Worm (Caenorhabditis elegans) whole organism, late embryonic: ENCODE data around the gene C04B4.1.

Experiments used
- C08G9.2 ChIP-seq: sonication (generic microtip); optimal IDR thresholded peaks from 2 replicates; lab custom pipeline; 2016; ENCODE audit warnings: mild to moderate bottlenecking, missing genetic modification characterization, moderate library complexity, missing compliant biosample characterization
- C38D4.7 ChIP-seq: fragments of 200-800 bp; sonication (Bioruptor generic); optimal IDR thresholded peaks from 2 replicates; lab custom pipeline; 2018; ENCODE audit warnings: mild to moderate bottlenecking, missing genetic modification characterization, moderate library complexity, missing compliant biosample characterization
- F13H6.1 ChIP-seq: sonication (generic microtip); optimal IDR thresholded peaks from 2 replicates; lab custom pipeline; 2016; ENCODE audit warnings: missing genetic modification characterization, missing compliant biosample characterization
- K02D7.2 ChIP-seq: sonication (generic microtip); optimal IDR thresholded peaks from 2 replicates; lab custom pipeline; 2017; ENCODE audit warnings: mild to moderate bottlenecking, missing genetic modification characterization, missing compliant biosample characterization
- T23F11.4 ChIP-seq: fragments of 200-800 bp; sonication (Bioruptor generic); optimal IDR thresholded peaks from 2 replicates; lab custom pipeline; 2018; ENCODE audit warnings: mild to moderate bottlenecking, missing genetic modification characterization, missing compliant biosample characterization
- ahr-1 ChIP-seq: sonication (generic microtip); optimal IDR thresholded peaks from 2 replicates; lab custom pipeline; 2016; ENCODE audit warnings: missing genetic modification characterization, missing compliant biosample characterization
- ceh-14 ChIP-seq: sonication (generic microtip); optimal IDR thresholded peaks from 2 replicates; lab custom pipeline; 2016; ENCODE audit warnings: missing genotype, missing genetic modification characterization, missing compliant biosample characterization
- ceh-19 ChIP-seq: fragments of 200-800 bp; sonication (Bioruptor generic); optimal IDR thresholded peaks from 2 replicates; lab custom pipeline; 2018; ENCODE audit warnings: mild to moderate bottlenecking, missing genetic modification characterization, missing compliant biosample characterization
- ceh-2 ChIP-seq: sonication (generic microtip); optimal IDR thresholded peaks from 2 replicates; lab custom pipeline; 2016; ENCODE audit warnings: missing genotype, missing genetic modification characterization, missing compliant biosample characterization
- ceh-24 ChIP-seq: sonication (generic microtip); optimal IDR thresholded peaks from 2 replicates; lab custom pipeline; 2016; ENCODE audit warnings: mild to moderate bottlenecking, missing genetic modification characterization, missing compliant biosample characterization
- ceh-30 ChIP-seq: fragments of 150-350 bp; optimal IDR thresholded peaks from 2 replicates; lab custom pipeline; 2014; ENCODE audit warnings: missing biosample characterization, missing genetic modification characterization
- ceh-48 ChIP-seq: sonication (generic microtip); optimal IDR thresholded peaks from 2 replicates; lab custom pipeline; 2016; ENCODE audit warnings: missing genetic modification characterization, inconsistent platforms, missing compliant biosample characterization
- ceh-6 ChIP-seq: fragments of 200-800 bp; sonication (Bioruptor generic); optimal IDR thresholded peaks from 2 replicates; lab custom pipeline; 2018; ENCODE audit warnings: mild to moderate bottlenecking, missing genetic modification characterization, missing compliant biosample characterization
- dmd-4 ChIP-seq: sonication (generic microtip); optimal IDR thresholded peaks from 2 replicates; lab custom pipeline; 2016; ENCODE audit warnings: borderline replicate concordance, missing genetic modification characterization, missing compliant biosample characterization
- elt-2 ChIP-seq: sonication (generic microtip); optimal IDR thresholded peaks from 2 replicates; lab custom pipeline; 2016; ENCODE audit warnings: missing genetic modification reagents, missing genetic modification characterization, missing compliant biosample characterization
- elt-4 ChIP-seq: sonication (generic microtip); optimal IDR thresholded peaks from 2 replicates; lab custom pipeline; 2016; ENCODE audit warnings: missing genetic modification characterization, missing compliant biosample characterization
- ets-4 ChIP-seq: sonication (generic microtip); optimal IDR thresholded peaks from 2 replicates; lab custom pipeline; 2016; ENCODE audit warnings: missing genetic modification characterization, missing compliant biosample characterization
- fkh-6 ChIP-seq: sonication (generic microtip); optimal IDR thresholded peaks from 2 replicates; lab custom pipeline; 2016; ENCODE audit warnings: missing genetic modification characterization, missing compliant biosample characterization
- gmeb-2 ChIP-seq: sonication (generic microtip); optimal IDR thresholded peaks from 2 replicates; lab custom pipeline; 2016; ENCODE audit warnings: missing genetic modification characterization, inconsistent platforms, missing compliant biosample characterization
- hlh-13 ChIP-seq: fragments of 200-800 bp; sonication (Bioruptor generic); optimal IDR thresholded peaks from 2 replicates; lab custom pipeline; 2018; ENCODE audit warnings: mild to moderate bottlenecking, missing genetic modification characterization, missing compliant biosample characterization
- hlh-30 ChIP-seq: sonication (generic microtip); optimal IDR thresholded peaks from 2 replicates; lab custom pipeline; 2017; ENCODE audit warnings: antibody characterized with exemption, missing genetic modification characterization, missing compliant biosample characterization; ENCODE audit not compliant: insufficient read depth
- hlh-6 ChIP-seq: sonication (generic microtip); optimal IDR thresholded peaks from 2 replicates; lab custom pipeline; 2016; ENCODE audit warnings: missing genotype, missing genetic modification characterization, missing compliant biosample characterization
- hlh-8 ChIP-seq: sonication (generic microtip); optimal IDR thresholded peaks from 2 replicates; lab custom pipeline; 2016; ENCODE audit warnings: missing genotype, missing genetic modification characterization, missing compliant biosample characterization
- lim-6 ChIP-seq: sonication (generic microtip); optimal IDR thresholded peaks from 2 replicates; lab custom pipeline; 2016; ENCODE audit warnings: missing genetic modification characterization, missing compliant biosample characterization
- madf-2 ChIP-seq: sonication (generic microtip); optimal IDR thresholded peaks from 2 replicates; lab custom pipeline; 2017; ENCODE audit warnings: missing genetic modification characterization, missing compliant biosample characterization
- nfya-1 ChIP-seq: sonication (generic microtip); optimal IDR thresholded peaks from 2 replicates; lab custom pipeline; 2017; ENCODE audit warnings: missing genetic modification characterization, mild to moderate bottlenecking, missing compliant biosample characterization, antibody characterized with exemption, moderate library complexity
- npax-4 ChIP-seq: sonication (generic microtip); optimal IDR thresholded peaks from 2 replicates; lab custom pipeline; 2016; ENCODE audit warnings: missing genetic modification characterization, missing compliant biosample characterization
- pat-9 ChIP-seq: fragments of 200-800 bp; sonication (Bioruptor generic); optimal IDR thresholded peaks from 2 replicates; lab custom pipeline; 2018; ENCODE audit warnings: mild to moderate bottlenecking, missing genetic modification characterization, moderate library complexity, missing compliant biosample characterization
- pha-2 ChIP-seq: sonication (generic microtip); optimal IDR thresholded peaks from 2 replicates; lab custom pipeline; 2017; ENCODE audit warnings: mild to moderate bottlenecking, missing genetic modification characterization, missing compliant biosample characterization
- pha-4 ChIP-seq: fragments of 150-350 bp; optimal IDR thresholded peaks from 2 replicates; lab custom pipeline; 2018; ENCODE audit warnings: missing biosample characterization, missing genetic modification reagents, missing genetic modification characterization
- pqm-1 ChIP-seq: sonication (generic microtip); optimal IDR thresholded peaks from 2 replicates; lab custom pipeline; 2016; ENCODE audit warnings: missing genetic modification characterization, missing compliant biosample characterization
- pros-1 ChIP-seq: fragments of 150-350 bp; optimal IDR thresholded peaks from 2 replicates; lab custom pipeline; 2014; ENCODE audit warnings: missing biosample characterization, missing genetic modification reagents, missing genetic modification characterization
- sdc-2 ChIP-seq: sonication (generic microtip); optimal IDR thresholded peaks from 2 replicates; lab custom pipeline; 2016; ENCODE audit warnings: missing genotype, missing genetic modification characterization, missing compliant biosample characterization
- sox-2 ChIP-seq: fragments of 200-800 bp; sonication (Bioruptor generic); IDR thresholded peaks from 2 replicates; pipeline ENCODE4 v1.3.6; 2022; ENCODE audit warnings: missing genetic modification reagents, missing genetic modification characterization, missing compliant biosample characterization
- sox-4 ChIP-seq: sonication (generic microtip); optimal IDR thresholded peaks from 2 replicates; lab custom pipeline; 2017; ENCODE audit warnings: mild to moderate bottlenecking, missing genetic modification characterization, inconsistent platforms, missing compliant biosample characterization
- syd-9 ChIP-seq: sonication (generic microtip); optimal IDR thresholded peaks from 2 replicates; lab custom pipeline; 2016; ENCODE audit warnings: mild to moderate bottlenecking, missing genetic modification characterization, moderate library complexity, missing compliant biosample characterization
- tbx-7 ChIP-seq: sonication (generic microtip); optimal IDR thresholded peaks from 2 replicates; lab custom pipeline; 2016; ENCODE audit warnings: missing genotype, missing genetic modification characterization, missing compliant biosample characterization
- unc-42 ChIP-seq: sonication (generic microtip); optimal IDR thresholded peaks from 2 replicates; lab custom pipeline; 2016; ENCODE audit warnings: missing genotype, missing genetic modification characterization, missing compliant biosample characterization
- ztf-16 ChIP-seq: sonication (generic microtip); optimal IDR thresholded peaks from 2 replicates; lab custom pipeline; 2017; ENCODE audit warnings: missing genetic modification characterization, missing compliant biosample characterization

Gene C04B4.1

ce11 chrX:12273870-12274269, 6.7 kb upstream of the C04B4.1 start, which contains the start of gene H19J13.2:
Gene H19J13.2, minus strand, starts transcription at chrX:12273970.
- TF ChIP-seq ztf-16 (tag; lab: Kevin White, UChicago) (no peak), ceh-24 (tag; lab: Kevin White, UChicago) (no peak), hlh-13 (GFP tag; lab: Kevin White, UChicago) (no peak), pros-1 (no peak), syd-9 (no peak), dmd-4 (tag; lab: Kevin White, UChicago) (no peak)

- no peak for TF ChIP-seq fkh-6 (tag; lab: Kevin White, UChicago)
- TF ChIP-seq C38D4.7 (GFP tag; lab: Kevin White, UChicago) = no peak
- no peak for TF ChIP-seq ceh-48 (tag; lab: Kevin White, UChicago)
- no peak for TF ChIP-seq madf-2 (tag; lab: Kevin White, UChicago)
- TF ChIP-seq pat-9 (tag; lab: Kevin White, UChicago) = no peak
- no peak for TF ChIP-seq lim-6 (tag; lab: Kevin White, UChicago)
- TF ChIP-seq nfya-1 (tag; lab: Kevin White, UChicago) = no peak
- TF ChIP-seq gmeb-2 (tag; lab: Kevin White, UChicago) = no peak
- TF ChIP-seq hlh-30 = no peak
- TF ChIP-seq sox-4 = no peak
- TF ChIP-seq ets-4 (tag; lab: Kevin White, UChicago) = no peak
- TF ChIP-seq ceh-6 (GFP tag; lab: Kevin White, UChicago) = no peak
- no peak for TF ChIP-seq C08G9.2 (tag; lab: Kevin White, UChicago)
- TF ChIP-seq sox-2 = no peak
- no peak for TF ChIP-seq pqm-1
- TF ChIP-seq, all 69 proteins: peak for 0
Measured at ce11 chrX:12275577-12275976, 5.0 kb upstream of the C04B4.1 start, which contains the start of gene C04B4.6. Gene C04B4.6, minus strand, starts transcription at chrX:12275677.

ce11 chrX:12282911-12283310, 2.3 kb downstream of the C04B4.1 start, which contains the start of gene C04B4.2:
Gene C04B4.2, plus strand, starts transcription at chrX:12283281.
- TF ChIP-seq fkh-6 (tag; lab: Kevin White, UChicago) (no peak), K02D7.2 (tag; lab: Kevin White, UChicago) (no peak), syd-9 (no peak), C08G9.2 (tag; lab: Kevin White, UChicago) (no peak), sdc-2 (tag; lab: Kevin White, UChicago) (no peak), madf-2 (tag; lab: Kevin White, UChicago) (no peak), ceh-19 (GFP tag; lab: Kevin White, UChicago) (no peak), tbx-7 (no peak), ahr-1 (tag; lab: Kevin White, UChicago) (no peak), dmd-4 (tag; lab: Kevin White, UChicago) (no peak), lim-6 (tag; lab: Kevin White, UChicago) (no peak), ceh-30 (tag; lab: Kevin White, UChicago) (no peak)

ce11 chrX:12284161-12284560, 3.6 kb downstream of the C04B4.1 start:
- no peak for TF ChIP-seq elt-4 (tag; lab: Kevin White, UChicago)
- TF ChIP-seq ahr-1 (tag; lab: Kevin White, UChicago) = no peak
- no peak for TF ChIP-seq fkh-6 (tag; lab: Kevin White, UChicago)
- TF ChIP-seq unc-42 = no peak
- TF ChIP-seq ceh-14 (tag; lab: Kevin White, UChicago) = no peak
- TF ChIP-seq hlh-8 (tag; lab: Kevin White, UChicago) = no peak
- TF ChIP-seq pha-2 = no peak
- TF ChIP-seq ceh-2 (tag; lab: Kevin White, UChicago) = no peak
- TF ChIP-seq pha-4 (tag; lab: Kevin White, UChicago) = no peak
- TF ChIP-seq T23F11.4 (GFP tag; lab: Kevin White, UChicago) = no peak
- no peak for TF ChIP-seq elt-2 (tag; lab: Kevin White, UChicago)
- no peak for TF ChIP-seq lim-6 (tag; lab: Kevin White, UChicago)
- TF ChIP-seq ceh-19 (GFP tag; lab: Kevin White, UChicago) = no peak
- TF ChIP-seq F13H6.1 (tag; lab: Kevin White, UChicago) = no peak
- TF ChIP-seq ceh-30 (tag; lab: Kevin White, UChicago) = no peak
- TF ChIP-seq npax-4 (tag; lab: Kevin White, UChicago) = no peak
- no peak for TF ChIP-seq hlh-6 (tag; lab: Kevin White, UChicago)
